Worm (Caenorhabditis elegans) whole organism, L3 larva: ENCODE results near the gene C26D10.7.

Experiments
- R02D3.7 ChIP-seq: fragments of 150-350 bp; optimal IDR thresholded peaks from 2 replicates; lab custom pipeline; 2014; ENCODE audit warnings: missing biosample characterization, missing genetic modification characterization
- aly-2 ChIP-seq: fragments of 150-350 bp; optimal IDR thresholded peaks from 2 replicates; lab custom pipeline; 2014; ENCODE audit warnings: missing biosample characterization, missing genetic modification characterization
- ceh-16 ChIP-seq: sonication (generic microtip); optimal IDR thresholded peaks from 2 replicates; lab custom pipeline; 2017; ENCODE audit warnings: missing biosample characterization, missing genetic modification characterization
- ceh-28 ChIP-seq: fragments of 150-350 bp; optimal IDR thresholded peaks from 2 replicates; lab custom pipeline; 2014; ENCODE audit warnings: missing biosample characterization, missing genetic modification reagents, missing genetic modification characterization
- ceh-82 ChIP-seq: fragments of 150-350 bp; optimal IDR thresholded peaks from 2 replicates; lab custom pipeline; 2014; ENCODE audit warnings: missing biosample characterization, missing genetic modification characterization
- elt-2 ChIP-seq: sonication (generic microtip); optimal IDR thresholded peaks from 2 replicates; lab custom pipeline; 2016; ENCODE audit warnings: missing genetic modification reagents, mild to moderate bottlenecking, missing genetic modification characterization, missing compliant biosample characterization
- eor-1 ChIP-seq, 2 experiments: fragments of 150-350 bp; optimal IDR thresholded peaks; 2 replicates each; lab custom pipeline; 2014 to 2018; ENCODE audit warnings: missing biosample characterization in 2 of 2, missing genetic modification characterization in 2 of 2
- fkh-10 ChIP-seq: sonication (generic microtip); optimal IDR thresholded peaks from 2 replicates; lab custom pipeline; 2017; ENCODE audit warnings: missing biosample characterization, missing genetic modification reagents, missing genetic modification characterization
- fkh-2 ChIP-seq: fragments of 150-350 bp; optimal IDR thresholded peaks from 2 replicates; lab custom pipeline; 2014; ENCODE audit warnings: missing biosample characterization, missing genetic modification reagents, missing genetic modification characterization
- fos-1 ChIP-seq: fragments of 150-350 bp; optimal IDR thresholded peaks from 2 replicates; lab custom pipeline; 2014; ENCODE audit warnings: missing biosample characterization, missing genetic modification characterization
- hmg-11 ChIP-seq: sonication (generic microtip); optimal IDR thresholded peaks from 2 replicates; lab custom pipeline; 2016; ENCODE audit warnings: missing genetic modification characterization, missing compliant biosample characterization
- jun-1 ChIP-seq: fragments of 150-350 bp; optimal IDR thresholded peaks from 2 replicates; lab custom pipeline; 2014; ENCODE audit warnings: missing biosample characterization, missing genetic modification reagents, missing genetic modification characterization
- lin-15B ChIP-seq: fragments of 150-350 bp; optimal IDR thresholded peaks from 2 replicates; lab custom pipeline; 2014; ENCODE audit warnings: missing biosample characterization, missing genetic modification characterization
- lsy-12 ChIP-seq: sonication (generic microtip); optimal IDR thresholded peaks from 2 replicates; lab custom pipeline; 2016; ENCODE audit warnings: mild to moderate bottlenecking, missing genetic modification characterization, missing compliant biosample characterization
- mdl-1 ChIP-seq: fragments of 150-350 bp; optimal IDR thresholded peaks from 2 replicates; lab custom pipeline; 2014; ENCODE audit warnings: missing biosample characterization, missing genetic modification characterization
- mml-1 ChIP-seq: fragments of 150-350 bp; sonication (generic microtip); optimal IDR thresholded peaks from 3 replicates; lab custom pipeline; 2014; ENCODE audit warnings: missing biosample characterization, missing genetic modification characterization
- nfya-1 ChIP-seq: sonication (generic microtip); optimal IDR thresholded peaks from 2 replicates; lab custom pipeline; 2017; ENCODE audit warnings: missing genetic modification characterization, mild to moderate bottlenecking, missing compliant biosample characterization, antibody characterized with exemption, moderate library complexity; ENCODE audit not compliant: insufficient read depth
- nhr-11 ChIP-seq: fragments of 150-350 bp; optimal IDR thresholded peaks from 2 replicates; lab custom pipeline; 2014; ENCODE audit warnings: missing biosample characterization, missing genetic modification characterization
- nhr-12 ChIP-seq: fragments of 150-350 bp; optimal IDR thresholded peaks from 2 replicates; lab custom pipeline; 2014; ENCODE audit warnings: missing biosample characterization, missing genetic modification characterization
- nhr-23 ChIP-seq: fragments of 150-350 bp; optimal IDR thresholded peaks from 2 replicates; lab custom pipeline; 2014; ENCODE audit warnings: missing biosample characterization, missing genetic modification reagents, missing genetic modification characterization
- nhr-237 ChIP-seq: fragments of 150-350 bp; optimal IDR thresholded peaks from 2 replicates; lab custom pipeline; 2014; ENCODE audit warnings: missing biosample characterization, missing genetic modification characterization
- nhr-25 ChIP-seq: sonication (generic microtip); optimal IDR thresholded peaks from 2 replicates; lab custom pipeline; 2017; ENCODE audit warnings: missing biosample characterization, missing genetic modification characterization
- nhr-28 ChIP-seq: fragments of 150-350 bp; optimal IDR thresholded peaks from 2 replicates; lab custom pipeline; 2014; ENCODE audit warnings: missing biosample characterization, missing genetic modification characterization
- nhr-43 ChIP-seq: sonication (generic microtip); optimal IDR thresholded peaks from 2 replicates; lab custom pipeline; 2016; ENCODE audit warnings: mild to moderate bottlenecking, missing genetic modification characterization, missing compliant biosample characterization; ENCODE audit not compliant: poor library complexity, severe bottlenecking
- nhr-67 ChIP-seq: fragments of 150-350 bp; optimal IDR thresholded peaks from 2 replicates; lab custom pipeline; 2014; ENCODE audit warnings: missing biosample characterization, missing genetic modification characterization
- nhr-77 ChIP-seq: fragments of 150-350 bp; optimal IDR thresholded peaks from 2 replicates; lab custom pipeline; 2014; ENCODE audit warnings: missing biosample characterization, missing genetic modification characterization
- pha-4 ChIP-seq: fragments of 150-350 bp; optimal IDR thresholded peaks from 2 replicates; lab custom pipeline; 2014; ENCODE audit warnings: missing biosample characterization, missing genetic modification reagents, missing genetic modification characterization
- pqm-1 ChIP-seq: fragments of 150-350 bp; optimal IDR thresholded peaks from 2 replicates; lab custom pipeline; 2017; ENCODE audit warnings: missing biosample characterization, missing genetic modification characterization, inconsistent platforms
- sea-2 ChIP-seq: fragments of 150-350 bp; sonication (generic microtip); optimal IDR thresholded peaks from 4 replicates; lab custom pipeline; 2014; ENCODE audit warnings: missing biosample characterization, missing genetic modification reagents, missing genetic modification characterization
- skn-1 ChIP-seq: fragments of 150-350 bp; optimal IDR thresholded peaks from 2 replicates; lab custom pipeline; 2014; ENCODE audit warnings: missing biosample characterization, missing genetic modification characterization
- snpc-4 ChIP-seq: fragments of 150-350 bp; optimal IDR thresholded peaks from 2 replicates; lab custom pipeline; 2014; ENCODE audit warnings: missing biosample characterization, missing genetic modification characterization
- tbx-2 ChIP-seq: sonication (generic microtip); optimal IDR thresholded peaks from 2 replicates; lab custom pipeline; 2016; ENCODE audit warnings: mild to moderate bottlenecking, missing genetic modification characterization, missing compliant biosample characterization
- unc-39 ChIP-seq: sonication (generic microtip); optimal IDR thresholded peaks from 4 replicates; lab custom pipeline; 2017; ENCODE audit warnings: missing biosample characterization, missing genetic modification characterization
- unc-62 ChIP-seq: fragments of 150-350 bp; sonication (generic microtip); optimal IDR thresholded peaks from 4 replicates; lab custom pipeline; 2014; ENCODE audit warnings: missing biosample characterization, missing genetic modification reagents, missing genetic modification characterization
- ztf-11 ChIP-seq: fragments of 150-350 bp; optimal IDR thresholded peaks from 2 replicates; lab custom pipeline; 2014; ENCODE audit warnings: missing biosample characterization, missing genetic modification characterization

The C26D10.7 gene

ce11 chrII:8377722-8378121, 44.0 kb downstream of the C26D10.7 start:
- no peak for TF ChIP-seq nhr-237 (tag; lab: Kevin White, UChicago)
- peak; percentile 21 for TF ChIP-seq nhr-25 (tag; lab: Kevin White, UChicago)
- TF ChIP-seq mdl-1 (tag; lab: Kevin White, UChicago): no peak
- TF ChIP-seq ztf-11: no peak
- no peak for TF ChIP-seq eor-1 (tag; optimal IDR thresholded peaks at IDR 0.05; lab: Kevin White, UChicago)

- TF ChIP-seq nhr-25 (tag; lab: Kevin White, UChicago) (peak; percentile 55), R02D3.7 (tag; lab: Kevin White, UChicago) (no peak)
- TF ChIP-seq, all 47 proteins: peak for 1
These were observed 46.4 kb downstream of the C26D10.7 start for ce11 chrII:8380188-8380587.

DNA sequence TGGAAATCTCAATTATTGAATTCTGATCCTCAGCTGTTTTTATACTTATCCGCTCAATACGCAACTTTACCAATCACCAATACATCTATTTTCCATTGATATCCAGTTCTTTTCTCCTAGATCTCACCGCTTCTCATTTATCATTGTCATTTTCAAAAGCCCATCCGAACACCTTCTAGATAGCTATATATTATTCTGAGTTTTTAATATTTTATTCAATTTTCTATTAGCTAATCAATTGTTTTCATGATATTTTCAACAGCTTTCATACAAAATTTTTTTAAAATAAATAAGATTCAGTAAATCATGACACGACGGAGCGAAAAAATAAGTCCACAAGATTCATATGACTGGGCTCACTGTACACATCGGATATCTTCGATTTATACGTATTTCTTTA, 47.5 kb downstream of the C26D10.7 start, which contains the start of gene F49E12.12:
Gene F49E12.12 (plus strand): TSS at position 301 of the 400 bp plus-strand sequence.
- TF ChIP-seq R02D3.7 (tag; lab: Kevin White, UChicago): no peak
- TF ChIP-seq lsy-12 (tag; lab: Kevin White, UChicago): no peak
- TF ChIP-seq mml-1 (tag; lab: Kevin White, UChicago): no peak
- TF ChIP-seq fos-1 (tag; lab: Kevin White, UChicago): no peak
- no peak for TF ChIP-seq nhr-23 (tag; lab: Kevin White, UChicago)
- TF ChIP-seq pqm-1 (tag; lab: Kevin White, UChicago): no peak
- no peak for TF ChIP-seq nhr-67 (tag; lab: Kevin White, UChicago)
- no peak for TF ChIP-seq ztf-11
- TF ChIP-seq nhr-12: no peak
- TF ChIP-seq skn-1: no peak
- TF ChIP-seq fkh-2 (tag; lab: Kevin White, UChicago): no peak

- peak; percentile 95 for TF ChIP-seq jun-1
- TF ChIP-seq tbx-2 (tag; lab: Kevin White, UChicago): no peak
- peak; percentile 38 for TF ChIP-seq lsy-12 (tag; lab: Kevin White, UChicago)
- peak; percentile 22 for TF ChIP-seq nfya-1 (tag; lab: Kevin White, UChicago)
- TF ChIP-seq skn-1: peak; percentile 1
- peak; percentile 100 for TF ChIP-seq pqm-1 (tag; lab: Kevin White, UChicago)
- TF ChIP-seq ceh-16 (tag; lab: Kevin White, UChicago): no peak
- no peak for TF ChIP-seq snpc-4 (tag; lab: Kevin White, UChicago)
- no peak for TF ChIP-seq mdl-1 (tag; lab: Kevin White, UChicago)
- no peak for TF ChIP-seq ceh-28
- TF ChIP-seq nhr-77 (tag; lab: Kevin White, UChicago): no peak
- peak; percentile 99 for TF ChIP-seq elt-2 (tag; lab: Kevin White, UChicago)
- no peak for TF ChIP-seq nhr-43
- TF ChIP-seq unc-62: no peak
- no peak for TF ChIP-seq fkh-10 (GFP tag; lab: Kevin White, UChicago)
- no peak for TF ChIP-seq fos-1 (tag; lab: Kevin White, UChicago)
- TF ChIP-seq unc-39 (tag; lab: Kevin White, UChicago): no peak
- TF ChIP-seq ceh-82 (tag; lab: Kevin White, UChicago): no peak
- no peak for TF ChIP-seq nhr-28 (tag; lab: Kevin White, UChicago)
- no peak for TF ChIP-seq aly-2
- TF ChIP-seq sea-2 (GFP tag; lab: Kevin White, UChicago): no peak
- TF ChIP-seq pha-4 (tag; lab: Kevin White, UChicago): peak; percentile 80
- no peak for TF ChIP-seq ztf-11
- no peak for TF ChIP-seq lin-15B
- no peak for TF ChIP-seq nhr-11 (tag; lab: Kevin White, UChicago)
- no peak for TF ChIP-seq fkh-2 (tag; lab: Kevin White, UChicago)
- no peak for TF ChIP-seq hmg-11 (tag; lab: Kevin White, UChicago)
These were observed 49.1 kb downstream of the C26D10.7 start for ce11 chrII:8382880-8383279.

DNA sequence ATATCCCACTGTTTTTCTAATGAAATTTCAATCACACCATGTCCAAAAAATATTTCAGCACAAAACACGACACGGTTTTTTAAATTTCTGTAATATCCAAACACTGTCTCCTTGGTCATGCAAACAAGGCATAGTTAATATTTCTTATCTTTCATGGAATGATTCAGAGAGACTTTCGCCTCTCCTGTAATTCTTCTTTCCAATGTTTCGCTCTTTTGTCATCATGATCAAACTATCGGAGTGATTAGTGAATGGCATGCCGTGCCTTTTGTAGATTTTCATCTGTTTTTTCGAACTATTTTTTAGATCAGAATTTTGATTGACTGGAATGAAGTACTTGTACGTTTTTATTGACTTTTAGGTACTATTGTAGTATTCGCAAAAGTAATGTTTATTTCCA, 50.6 kb downstream of the C26D10.7 start:
- TF ChIP-seq jun-1 (peak; percentile 14), pqm-1 (tag; lab: Kevin White, UChicago) (peak; percentile 77), ceh-16 (tag; lab: Kevin White, UChicago) (no peak), elt-2 (tag; lab: Kevin White, UChicago) (peak; percentile 77), lsy-12 (tag; lab: Kevin White, UChicago) (peak; percentile 11), skn-1 (peak; percentile 65)
